Fruit fly (Drosophila melanogaster) whole organism, embryonic: Measurements from ENCODE around the gene CG12811.

ENCODE experiments used
- CG10209 ChIP-seq: fragments of 200-800 bp; sonication (Bioruptor generic); optimal IDR thresholded peaks from 3 replicates; lab custom pipeline; 2017; ENCODE audit warnings: missing biosample characterization, mild to moderate bottlenecking, missing genetic modification characterization, missing genetic modification reagents
- CG10267 ChIP-seq: fragments of 200-800 bp; sonication (Bioruptor generic); optimal IDR thresholded peaks from 2 replicates; lab custom pipeline; 2018; ENCODE audit warnings: missing biosample characterization, mild to moderate bottlenecking, missing genetic modification characterization, moderate library complexity
- CG10959 ChIP-seq: fragments of 200-800 bp; sonication (Bioruptor generic); IDR thresholded peaks from 2 replicates; pipeline ENCODE4 v1.3.6; 2022; ENCODE audit warnings: missing biosample characterization, missing genetic modification characterization
- CG10979 ChIP-seq: fragments of 200-800 bp; sonication (Bioruptor generic); optimal IDR thresholded peaks from 2 replicates; lab custom pipeline; 2018; ENCODE audit warnings: missing biosample characterization, mild to moderate bottlenecking, missing genetic modification characterization, moderate library complexity
- CG11696 ChIP-seq: fragments of 200-800 bp; sonication (Bioruptor generic); IDR thresholded peaks from 2 replicates; pipeline ENCODE4 v1.3.6; 2022; ENCODE audit warnings: missing biosample characterization, missing genetic modification characterization
- CG12744 ChIP-seq: fragments of 200-800 bp; sonication (Bioruptor generic); optimal IDR thresholded peaks from 2 replicates; lab custom pipeline; 2016; ENCODE audit warnings: missing biosample characterization, missing genetic modification characterization
- CG14014 ChIP-seq: fragments of 200-800 bp; sonication (Bioruptor generic); IDR thresholded peaks from 2 replicates; pipeline ENCODE4 v1.3.6; 2022; ENCODE audit warnings: missing biosample characterization, missing genetic modification characterization
- CG14965 ChIP-seq: fragments of 200-800 bp; sonication (Bioruptor generic); optimal IDR thresholded peaks from 2 replicates; lab custom pipeline; 2016; ENCODE audit warnings: missing biosample characterization, missing genetic modification characterization, borderline replicate concordance
- CG1603 ChIP-seq: fragments of 200-800 bp; sonication (Bioruptor generic); optimal IDR thresholded peaks from 2 replicates; lab custom pipeline; 2019; ENCODE audit warnings: missing biosample characterization, mild to moderate bottlenecking, missing genetic modification characterization, moderate library complexity
- CG17359 ChIP-seq: fragments of 200-800 bp; sonication (Bioruptor generic); optimal IDR thresholded peaks from 3 replicates; lab custom pipeline; 2018; ENCODE audit warnings: missing biosample characterization, mild to moderate bottlenecking, missing genetic modification characterization, moderate library complexity
- CG17568 ChIP-seq: fragments of 200-800 bp; sonication (Bioruptor generic); optimal IDR thresholded peaks from 2 replicates; lab custom pipeline; 2018; ENCODE audit warnings: missing biosample characterization, mild to moderate bottlenecking, missing genetic modification characterization, moderate library complexity
- CG2678 ChIP-seq: fragments of 200-800 bp; sonication (Bioruptor generic); optimal IDR thresholded peaks from 3 replicates; lab custom pipeline; 2019; ENCODE audit warnings: missing biosample characterization, mild to moderate bottlenecking, missing genetic modification characterization, moderate library complexity
- CG2889 ChIP-seq: fragments of 200-800 bp; sonication (Bioruptor generic); IDR thresholded peaks from 3 replicates; pipeline ENCODE4 v1.3.6; 2022; ENCODE audit warnings: missing biosample characterization, missing genetic modification characterization
- CG3281 ChIP-seq: fragments of 200-800 bp; sonication (Bioruptor generic); optimal IDR thresholded peaks from 3 replicates; lab custom pipeline; 2017; ENCODE audit warnings: missing biosample characterization, mild to moderate bottlenecking, missing genetic modification characterization
- CG33213 ChIP-seq: fragments of 200-800 bp; sonication (Bioruptor generic); optimal IDR thresholded peaks from 3 replicates; lab custom pipeline; 2016; ENCODE audit warnings: missing biosample characterization, missing genetic modification characterization
- CG4820 ChIP-seq: fragments of 200-800 bp; sonication (Bioruptor generic); optimal IDR thresholded peaks from 3 replicates; lab custom pipeline; 2016; ENCODE audit warnings: missing biosample characterization, missing genetic modification characterization
- CG6765 ChIP-seq: fragments of 200-800 bp; sonication (Bioruptor generic); optimal IDR thresholded peaks from 3 replicates; lab custom pipeline; 2017; ENCODE audit warnings: missing biosample characterization, mild to moderate bottlenecking, missing genetic modification characterization
- CG6791 ChIP-seq: fragments of 200-800 bp; sonication (Bioruptor generic); IDR thresholded peaks from 3 replicates; pipeline ENCODE4 v1.3.6; 2022; ENCODE audit warnings: missing biosample characterization, missing genetic modification characterization; ENCODE audit not compliant: partially characterized antibody
- Elba2 ChIP-seq: fragments of 200-800 bp; sonication (Bioruptor generic); optimal IDR thresholded peaks from 3 replicates; lab custom pipeline; 2016; ENCODE audit warnings: missing biosample characterization, missing genetic modification characterization
- GATAe ChIP-seq: fragments of 200-800 bp; sonication (Bioruptor generic); conservative IDR thresholded peaks from 2 replicates; pipeline ENCODE4 v1.3.6; 2022; ENCODE audit warnings: missing biosample characterization, missing genetic modification characterization
- Hand ChIP-seq: fragments of 200-800 bp; sonication (Bioruptor generic); optimal IDR thresholded peaks from 2 replicates; lab custom pipeline; 2017; ENCODE audit warnings: mild to moderate bottlenecking, missing biosample characterization, missing genetic modification reagents, missing genetic modification characterization
- Hr51 ChIP-seq, 2 experiments: fragments of 200-800 bp; sonication (Bioruptor generic); optimal IDR thresholded peaks; 2 replicates in 1 of 2; 3 replicates in 1 of 2; lab custom pipeline; 2016 to 2018; ENCODE audit warnings: missing biosample characterization in 2 of 2, missing genetic modification characterization in 2 of 2, mild to moderate bottlenecking in 1 of 2, moderate library complexity in 1 of 2
- Hr78 ChIP-seq, 2 experiments: fragments of 200-800 bp in 1 of 2; fragments of >200 bp in 1 of 2; sonication (Bioruptor generic) in 1 of 2; optimal IDR thresholded peaks; 2 replicates each; lab custom pipeline; 2017 to 2019; ENCODE audit warnings: missing biosample characterization in 2 of 2, missing genetic modification characterization in 2 of 2, mild to moderate bottlenecking in 1 of 2, moderate library complexity in 1 of 2
- MBD-R2 ChIP-seq: fragments of 200-800 bp; sonication (Bioruptor generic); IDR thresholded peaks from 2 replicates; pipeline ENCODE4 v1.3.6; 2022; ENCODE audit warnings: missing biosample characterization, missing genetic modification characterization
- Mrtf ChIP-seq: fragments of 200-800 bp; sonication (Bioruptor generic); IDR thresholded peaks from 3 replicates; pipeline ENCODE4 v1.3.6; 2022; ENCODE audit warnings: missing biosample characterization, missing genetic modification characterization
- Oli ChIP-seq: fragments of 200-800 bp; sonication (Bioruptor generic); optimal IDR thresholded peaks from 2 replicates; lab custom pipeline; 2018; ENCODE audit warnings: missing biosample characterization, mild to moderate bottlenecking, missing genetic modification characterization, moderate library complexity
- Pdp1 ChIP-seq, 2 experiments: fragments of 200-800 bp; sonication (Bioruptor generic); optimal IDR thresholded peaks; 3 replicates each; lab custom pipeline; 2016; ENCODE audit warnings: missing biosample characterization in 2 of 2, missing genetic modification characterization in 2 of 2, mild to moderate bottlenecking in 1 of 2, moderate library complexity in 1 of 2
- Side ChIP-seq: fragments of 200-800 bp; sonication (Bioruptor generic); optimal IDR thresholded peaks from 2 replicates; lab custom pipeline; 2016; ENCODE audit warnings: missing biosample characterization, missing genetic modification characterization
- Xrp1 ChIP-seq: fragments of 200-800 bp; sonication (Bioruptor generic); IDR thresholded peaks from 2 replicates; pipeline ENCODE4 v1.3.6; 2022; ENCODE audit warnings: missing biosample characterization, missing genetic modification characterization
- cad ChIP-seq: fragments of >200 bp; optimal IDR thresholded peaks from 2 replicates; lab custom pipeline; 2017; ENCODE audit warnings: missing biosample characterization, missing genetic modification characterization
- chm ChIP-seq: fragments of 200-800 bp; sonication (Bioruptor generic); IDR thresholded peaks from 2 replicates; pipeline ENCODE4 v1.3.6; 2022; ENCODE audit warnings: missing biosample characterization, missing genetic modification characterization
- crc ChIP-seq: fragments of 200-800 bp; sonication (Bioruptor generic); optimal IDR thresholded peaks from 2 replicates; lab custom pipeline; 2016; ENCODE audit warnings: missing biosample characterization, missing genetic modification characterization
- danr ChIP-seq: fragments of 200-800 bp; sonication (Bioruptor generic); IDR thresholded peaks from 2 replicates; pipeline ENCODE4 v1.3.6; 2022; ENCODE audit warnings: missing biosample characterization, missing genetic modification characterization
- gem ChIP-seq: fragments of 200-800 bp; sonication (Bioruptor generic); optimal IDR thresholded peaks from 2 replicates; lab custom pipeline; 2019; ENCODE audit warnings: missing biosample characterization, mild to moderate bottlenecking, missing genetic modification characterization, moderate library complexity
- lab ChIP-seq: fragments of 200-800 bp; sonication (Bioruptor generic); optimal IDR thresholded peaks from 3 replicates; lab custom pipeline; 2017; ENCODE audit warnings: missing biosample characterization, missing genetic modification characterization, mild to moderate bottlenecking, moderate library complexity, missing genetic modification reagents
- lmd ChIP-seq: fragments of 200-800 bp; sonication (Bioruptor generic); IDR thresholded peaks from 2 replicates; pipeline ENCODE4 v1.3.6; 2022; ENCODE audit warnings: missing biosample characterization, missing genetic modification characterization
- nmo ChIP-seq: fragments of 200-800 bp; sonication (Bioruptor generic); optimal IDR thresholded peaks from 2 replicates; lab custom pipeline; 2018; ENCODE audit warnings: missing biosample characterization, mild to moderate bottlenecking, missing genetic modification characterization, moderate library complexity
- phol ChIP-seq: fragments of 200-800 bp; sonication (Bioruptor generic); optimal IDR thresholded peaks from 3 replicates; lab custom pipeline; 2018; ENCODE audit warnings: missing biosample characterization, mild to moderate bottlenecking, missing genetic modification characterization, moderate library complexity
- shn ChIP-seq: fragments of 200-800 bp; sonication (Bioruptor generic); optimal IDR thresholded peaks from 3 replicates; lab custom pipeline; 2016; ENCODE audit warnings: missing biosample characterization, missing genetic modification characterization
- sna ChIP-seq: fragments of 200-800 bp; sonication (Bioruptor generic); IDR thresholded peaks from 2 replicates; pipeline ENCODE4 v1.3.6; 2022; ENCODE audit warnings: missing biosample characterization, missing genetic modification characterization; ENCODE audit not compliant: partially characterized antibody
- trh ChIP-seq: fragments of 200-800 bp; sonication (Bioruptor generic); optimal IDR thresholded peaks from 2 replicates; lab custom pipeline; 2016; ENCODE audit warnings: missing biosample characterization, missing genetic modification characterization
- tup ChIP-seq: fragments of 200-800 bp; sonication (Bioruptor generic); optimal IDR thresholded peaks from 2 replicates; lab custom pipeline; 2016; ENCODE audit warnings: missing biosample characterization, mild to moderate bottlenecking, missing genetic modification characterization, moderate library complexity
- yki ChIP-seq: fragments of >200 bp; optimal IDR thresholded peaks from 3 replicates; lab custom pipeline; 2018

The CG12811 gene

dm6 chr3R:10079267-10079987 is 30.8 kb upstream of the CG12811 start (continued):
- TF ChIP-seq CG2889 (GFP tag; lab: Robert Waterston, UW) (no peak), CG17359 (tag; lab: Kevin White, UChicago) (peak; percentile 45), CG14965 (no peak), CG33213 (GFP tag; lab: Kevin White, UChicago) (no peak), CG11696 (GFP tag; lab: Robert Waterston, UW) (peak; percentile 43; the same call in 1 of the 2 replicates), lmd (GFP tag; lab: Robert Waterston, UW) (peak; percentile 28; the same call in 1 of the 2 replicates), phol (tag; lab: Kevin White, UChicago) (peak; percentile 42), CG14014 (GFP tag; lab: Robert Waterston, UW) (no peak), Mrtf (GFP tag; lab: Robert Waterston, UW) (0 out of 3 replicates have a peak, but pooled peaks have one; percentile 29), CG10209 (GFP tag; lab: Kevin White, UChicago) (no peak), Side (no peak), nmo (GFP tag; lab: Kevin White, UChicago) (peak; percentile 38), Pdp1 (GFP tag; optimal IDR thresholded peaks at IDR 0.05; lab: Kevin White, UChicago) (peak; percentile 17 to 22), chm (no peak), yki (no peak), gem (tag; lab: Kevin White, UChicago) (peak; percentile 62), cad (GFP tag; lab: Kevin White, UChicago) (no peak), CG10979 (tag; lab: Kevin White, UChicago) (peak; percentile 25), lab (GFP tag; lab: Kevin White, UChicago) (peak; percentile 33), crc (GFP tag; lab: Kevin White, UChicago) (no peak), Oli (tag; lab: Kevin White, UChicago) (peak; percentile 40), Hr51 (GFP tag; optimal IDR thresholded peaks at IDR 0.05; lab: Kevin White, UChicago) (peak in 1 of 2 experiments; percentile 51), danr (no peak)

dm6 chr3R:10078468-10079143 is 30.0 kb upstream of the CG12811 start:
- TF ChIP-seq CG2678 (tag; lab: Kevin White, UChicago) (no peak), CG6791 (GFP tag; lab: Robert Waterston, UW) (no peak), CG17568 (GFP tag; lab: Kevin White, UChicago) (no peak), CG1603 (tag; lab: Kevin White, UChicago) (no peak), CG10267 (tag; lab: Kevin White, UChicago) (no peak), tup (GFP tag; lab: Kevin White, UChicago) (no peak), CG12744 (no peak), MBD-R2 (GFP tag; lab: Robert Waterston, UW) (no peak), CG10959 (GFP tag; lab: Robert Waterston, UW) (no peak), Xrp1 (GFP tag; lab: Robert Waterston, UW) (no peak), Elba2 (GFP tag; lab: Kevin White, UChicago) (no peak), trh (GFP tag; lab: Kevin White, UChicago) (no peak), CG4820 (GFP tag; lab: Kevin White, UChicago) (no peak), CG6765 (GFP tag; lab: Kevin White, UChicago) (no peak), Hr78 (GFP tag; optimal IDR thresholded peaks at IDR 0.05; lab: Kevin White, UChicago) (no peak), GATAe (no peak), Hand (GFP tag; lab: Kevin White, UChicago) (no peak), shn (GFP tag; lab: Kevin White, UChicago) (no peak), CG3281 (GFP tag; lab: Kevin White, UChicago) (no peak), sna (no peak)
- TF ChIP-seq, all 482 proteins: peak for 0
